Worm (Caenorhabditis elegans): ENCODE results near the gene lgc-1.
A peak's percentile ranks its signal among the peaks of the same experiment; 100 is the strongest.

The lgc-1 gene

ce11 chrV:4120629-4121028, 14.2 kb upstream of the lgc-1 start, which contains the start of gene T05B4.10:
TSS of gene T05B4.10 (minus strand) at chrV:4120729.
- no peak for TF ChIP-seq flt-1 (GFP tag; IDR thresholded peaks at IDR 0.05)

- TF ChIP-seq ztf-29 (GFP tag; IDR thresholded peaks at IDR 0.05) (no peak), med-1 (GFP tag; optimal IDR thresholded peaks at IDR 0.05; ENCODE audit: insufficient read depth) (no peak), ztf-23 (GFP tag; IDR thresholded peaks at IDR 0.05) (no peak), tab-1 (GFP tag; IDR thresholded peaks at IDR 0.05) (no peak), T22C8.4 (GFP tag; IDR thresholded peaks at IDR 0.05) (no peak), klf-2 (GFP tag; conservative IDR thresholded peaks at IDR 0.05) (no peak), flt-1 (GFP tag; IDR thresholded peaks at IDR 0.05) (no peak), ref-1 (GFP tag; conservative IDR thresholded peaks at IDR 0.05) (no peak), cog-1 (tag; optimal IDR thresholded peaks at IDR 0.05) (no peak)
Observed at ce11 chrV:4122415-4122814, 12.4 kb upstream of the lgc-1 start, which contains the start of gene phat-5. TSS of gene phat-5 (minus strand) at chrV:4122515.

ce11 chrV:4125552-4126084, 9.2 kb upstream of the lgc-1 start, which contains the start of gene T05B4.12:
TSS of gene T05B4.12 (minus strand) at chrV:4126034.
- TF ChIP-seq ztf-23 (GFP tag; IDR thresholded peaks at IDR 0.05) (no peak), med-1 (GFP tag; optimal IDR thresholded peaks at IDR 0.05; ENCODE audit: insufficient read depth) (no peak), tab-1 (GFP tag; IDR thresholded peaks at IDR 0.05) (no peak), klf-2 (GFP tag; conservative IDR thresholded peaks at IDR 0.05) (no peak), T22C8.4 (GFP tag; IDR thresholded peaks at IDR 0.05) (no peak), ztf-29 (GFP tag; IDR thresholded peaks at IDR 0.05) (no peak), cog-1 (tag; optimal IDR thresholded peaks at IDR 0.05) (no peak), ref-1 (GFP tag; conservative IDR thresholded peaks at IDR 0.05) (no peak), flt-1 (GFP tag; IDR thresholded peaks at IDR 0.05) (no peak)

- TF ChIP-seq cog-1 (tag; optimal IDR thresholded peaks at IDR 0.05) (no peak), ref-1 (GFP tag; conservative IDR thresholded peaks at IDR 0.05) (no peak), ztf-29 (GFP tag; IDR thresholded peaks at IDR 0.05) (no peak), klf-2 (GFP tag; conservative IDR thresholded peaks at IDR 0.05) (no peak), med-1 (GFP tag; optimal IDR thresholded peaks at IDR 0.05; ENCODE audit: insufficient read depth) (no peak), T22C8.4 (GFP tag; IDR thresholded peaks at IDR 0.05) (no peak), ztf-23 (GFP tag; IDR thresholded peaks at IDR 0.05) (no peak), flt-1 (GFP tag; IDR thresholded peaks at IDR 0.05) (no peak), tab-1 (GFP tag; IDR thresholded peaks at IDR 0.05) (no peak)
Observed at ce11 chrV:4127435-4127834, 7.4 kb upstream of the lgc-1 start, which contains the start of gene T05B4.13. TSS of gene T05B4.13 (minus strand) at chrV:4127535.

- TF ChIP-seq flt-1 (GFP tag; IDR thresholded peaks at IDR 0.05) (no peak), klf-2 (GFP tag; conservative IDR thresholded peaks at IDR 0.05) (no peak), med-1 (GFP tag; optimal IDR thresholded peaks at IDR 0.05; ENCODE audit: insufficient read depth) (no peak), tab-1 (GFP tag; IDR thresholded peaks at IDR 0.05) (no peak), cog-1 (tag; optimal IDR thresholded peaks at IDR 0.05) (no peak), T22C8.4 (GFP tag; IDR thresholded peaks at IDR 0.05) (no peak)
Observed at ce11 chrV:4129604-4130003, 5.2 kb upstream of the lgc-1 start, which contains the start of gene phat-4. TSS of gene phat-4 (plus strand) at chrV:4129904.

ce11 chrV:4131471-4131939, 3.3 kb upstream of the lgc-1 start, which contains the start of gene nhr-57:
TSS of gene nhr-57 (plus strand) at chrV:4131889.
- TF ChIP-seq klf-2 (GFP tag; conservative IDR thresholded peaks at IDR 0.05) = no peak
- TF ChIP-seq T22C8.4 (GFP tag; IDR thresholded peaks at IDR 0.05) = no peak

ce11 chrV:4138688-4139087, 3.9 kb downstream of the lgc-1 start, which contains the start of gene lgc-29:
TSS of gene lgc-29 (plus strand) at chrV:4138988.
- TF ChIP-seq klf-2 (GFP tag; conservative IDR thresholded peaks at IDR 0.05) (no peak), ztf-29 (GFP tag; IDR thresholded peaks at IDR 0.05) (no peak), tab-1 (GFP tag; IDR thresholded peaks at IDR 0.05) (no peak), med-1 (GFP tag; optimal IDR thresholded peaks at IDR 0.05; ENCODE audit: insufficient read depth) (no peak), cog-1 (tag; optimal IDR thresholded peaks at IDR 0.05) (no peak), T22C8.4 (GFP tag; IDR thresholded peaks at IDR 0.05) (no peak), ref-1 (GFP tag; conservative IDR thresholded peaks at IDR 0.05) (no peak), flt-1 (GFP tag; IDR thresholded peaks at IDR 0.05) (no peak), ztf-23 (GFP tag; IDR thresholded peaks at IDR 0.05) (no peak)

- TF ChIP-seq flt-1 (GFP tag; IDR thresholded peaks at IDR 0.05) (no peak), med-1 (GFP tag; optimal IDR thresholded peaks at IDR 0.05; ENCODE audit: insufficient read depth) (no peak), ztf-29 (GFP tag; IDR thresholded peaks at IDR 0.05) (no peak), ztf-23 (GFP tag; IDR thresholded peaks at IDR 0.05) (no peak), T22C8.4 (GFP tag; IDR thresholded peaks at IDR 0.05) (no peak), cog-1 (tag; optimal IDR thresholded peaks at IDR 0.05) (no peak)
Observed at ce11 chrV:4143034-4143433, 8.2 kb downstream of the lgc-1 start.

- TF ChIP-seq ztf-29 (GFP tag; IDR thresholded peaks at IDR 0.05) (no peak), ztf-23 (GFP tag; IDR thresholded peaks at IDR 0.05) (no peak), klf-2 (GFP tag; conservative IDR thresholded peaks at IDR 0.05) (no peak), tab-1 (GFP tag; IDR thresholded peaks at IDR 0.05) (no peak), med-1 (GFP tag; optimal IDR thresholded peaks at IDR 0.05; ENCODE audit: insufficient read depth) (no peak), ref-1 (GFP tag; conservative IDR thresholded peaks at IDR 0.05) (no peak), cog-1 (tag; optimal IDR thresholded peaks at IDR 0.05) (no peak), flt-1 (GFP tag; IDR thresholded peaks at IDR 0.05) (no peak), T22C8.4 (GFP tag; IDR thresholded peaks at IDR 0.05) (no peak)
Observed at ce11 chrV:4144205-4144604, 9.4 kb downstream of the lgc-1 start, which contains the start of gene Y45G5AL.1. TSS of gene Y45G5AL.1 (plus strand) at chrV:4144505.

ce11 chrV:4151400-4151799, 16.6 kb downstream of the lgc-1 start:
- TF ChIP-seq ref-1 (GFP tag; conservative IDR thresholded peaks at IDR 0.05) (no peak), klf-2 (GFP tag; conservative IDR thresholded peaks at IDR 0.05) (no peak), ztf-29 (GFP tag; IDR thresholded peaks at IDR 0.05) (no peak), T22C8.4 (GFP tag; IDR thresholded peaks at IDR 0.05) (no peak), cog-1 (tag; optimal IDR thresholded peaks at IDR 0.05) (no peak), tab-1 (GFP tag; IDR thresholded peaks at IDR 0.05) (peak; percentile 47; the same call in 1 of the 2 replicates), med-1 (GFP tag; optimal IDR thresholded peaks at IDR 0.05; ENCODE audit: insufficient read depth) (no peak), ztf-23 (GFP tag; IDR thresholded peaks at IDR 0.05) (no peak), flt-1 (GFP tag; IDR thresholded peaks at IDR 0.05) (peak; percentile 48; the same call in 1 of the 2 replicates)

Measured in whole organism, midembryonic.